Worm (Caenorhabditis elegans) whole organism, midembryonic: ENCODE results near the gene F29F11.20.

Experiments
- T22C8.4 ChIP-seq: fragments of 200-800 bp; sonication (Bioruptor generic); IDR thresholded peaks from 2 replicates; pipeline ENCODE4 v1.3.6; 2022; ENCODE audit warnings: missing genetic modification characterization, missing compliant biosample characterization
- cog-1 ChIP-seq: sonication (generic microtip); optimal IDR thresholded peaks from 2 replicates; lab custom pipeline; 2016; ENCODE audit warnings: missing genetic modification characterization, missing compliant biosample characterization
- flt-1 ChIP-seq: fragments of 200-800 bp; sonication (Bioruptor generic); IDR thresholded peaks from 2 replicates; pipeline ENCODE4 v1.3.6; 2022; ENCODE audit warnings: missing genetic modification characterization, missing compliant biosample characterization
- klf-2 ChIP-seq: fragments of 200-800 bp; sonication (Bioruptor generic); conservative IDR thresholded peaks from 2 replicates; pipeline ENCODE4 v1.3.6; 2022; ENCODE audit warnings: missing genetic modification reagents, missing genetic modification characterization, missing compliant biosample characterization
- med-1 ChIP-seq: sonication (generic microtip); optimal IDR thresholded peaks from 2 replicates; lab custom pipeline; 2017; ENCODE audit warnings: missing genetic modification characterization, mild to moderate bottlenecking, missing compliant biosample characterization, antibody characterized with exemption, missing genetic modification reagents; ENCODE audit not compliant: insufficient read depth
- ref-1 ChIP-seq: fragments of 200-800 bp; sonication (Bioruptor generic); conservative IDR thresholded peaks from 2 replicates; pipeline ENCODE4 v1.3.6; 2022; ENCODE audit warnings: missing genetic modification reagents, missing genetic modification characterization, missing compliant biosample characterization
- tab-1 ChIP-seq: fragments of 200-800 bp; sonication (Bioruptor generic); IDR thresholded peaks from 2 replicates; pipeline ENCODE4 v1.3.6; 2022; ENCODE audit warnings: missing genetic modification characterization, missing compliant biosample characterization
- ztf-23 ChIP-seq: fragments of 200-800 bp; sonication (Bioruptor generic); IDR thresholded peaks from 2 replicates; pipeline ENCODE4 v1.3.6; 2022; ENCODE audit warnings: missing genetic modification reagents, missing genetic modification characterization, missing compliant biosample characterization
- ztf-29 ChIP-seq: fragments of 200-800 bp; sonication (Bioruptor generic); IDR thresholded peaks from 2 replicates; pipeline ENCODE4 v1.3.6; 2022; ENCODE audit warnings: missing genetic modification reagents, missing genetic modification characterization, missing compliant biosample characterization

The F29F11.20 gene

ce11 chrV:10681117-10681959 is 6.4 kb upstream of the F29F11.20 start:
- TF ChIP-seq klf-2 (GFP tag; lab: Robert Waterston, UW) (no peak), T22C8.4 (peak; percentile 69; the same call in 1 of the 2 replicates), ztf-29 (GFP tag; lab: Robert Waterston, UW) (no peak), ref-1 (GFP tag; lab: Robert Waterston, UW) (peak; percentile 42; the same call in 1 of the 2 replicates), ztf-23 (GFP tag; lab: Robert Waterston, UW) (0 out of 2 replicates have a peak, but pooled peaks have one; percentile 50), tab-1 (GFP tag; lab: Robert Waterston, UW) (no peak), med-1 (GFP tag; lab: Kevin White, UChicago) (no peak), flt-1 (GFP tag; lab: Robert Waterston, UW) (peak; percentile 4; the same call in 1 of the 2 replicates), cog-1 (tag; lab: Kevin White, UChicago) (no peak)

ce11 chrV:10682122-10682521 is 5.6 kb upstream of the F29F11.20 start, which contains the start of gene gsp-1:
gsp-1 (plus strand) TSS chrV:10682422.
- TF ChIP-seq ref-1 (GFP tag; lab: Robert Waterston, UW) (no peak), ztf-23 (GFP tag; lab: Robert Waterston, UW) (no peak), cog-1 (tag; lab: Kevin White, UChicago) (no peak), tab-1 (GFP tag; lab: Robert Waterston, UW) (no peak), klf-2 (GFP tag; lab: Robert Waterston, UW) (no peak), T22C8.4 (no peak), ztf-29 (GFP tag; lab: Robert Waterston, UW) (no peak), med-1 (GFP tag; lab: Kevin White, UChicago) (no peak), flt-1 (GFP tag; lab: Robert Waterston, UW) (no peak)

ce11 chrV:10683458-10683857 is 4.2 kb upstream of the F29F11.20 start:
- TF ChIP-seq klf-2 (GFP tag; lab: Robert Waterston, UW) (no peak), tab-1 (GFP tag; lab: Robert Waterston, UW) (no peak), med-1 (GFP tag; lab: Kevin White, UChicago) (no peak), ztf-23 (GFP tag; lab: Robert Waterston, UW) (no peak), ztf-29 (GFP tag; lab: Robert Waterston, UW) (no peak), ref-1 (GFP tag; lab: Robert Waterston, UW) (no peak), flt-1 (GFP tag; lab: Robert Waterston, UW) (no peak), cog-1 (tag; lab: Kevin White, UChicago) (no peak), T22C8.4 (no peak)

- TF ChIP-seq ztf-29 (GFP tag; lab: Robert Waterston, UW) (no peak), T22C8.4 (no peak), ref-1 (GFP tag; lab: Robert Waterston, UW) (no peak), tab-1 (GFP tag; lab: Robert Waterston, UW) (no peak), cog-1 (tag; lab: Kevin White, UChicago) (no peak), med-1 (GFP tag; lab: Kevin White, UChicago) (no peak), flt-1 (GFP tag; lab: Robert Waterston, UW) (no peak), ztf-23 (GFP tag; lab: Robert Waterston, UW) (no peak), klf-2 (GFP tag; lab: Robert Waterston, UW) (no peak)
Measured at ce11 chrV:10684748-10685147, 3.0 kb upstream of the F29F11.20 start.

ce11 chrV:10691313-10691712 is 3.6 kb downstream of the F29F11.20 start:
- no peak for TF ChIP-seq ref-1 (GFP tag; lab: Robert Waterston, UW)
- TF ChIP-seq tab-1 (GFP tag; lab: Robert Waterston, UW): no peak
- no peak for TF ChIP-seq klf-2 (GFP tag; lab: Robert Waterston, UW)
- no peak for TF ChIP-seq med-1 (GFP tag; lab: Kevin White, UChicago)
- TF ChIP-seq ztf-23 (GFP tag; lab: Robert Waterston, UW): no peak
- TF ChIP-seq cog-1 (tag; lab: Kevin White, UChicago): no peak
- TF ChIP-seq ztf-29 (GFP tag; lab: Robert Waterston, UW): no peak
- no peak for TF ChIP-seq T22C8.4
- TF ChIP-seq flt-1 (GFP tag; lab: Robert Waterston, UW): no peak

- no peak for TF ChIP-seq med-1 (GFP tag; lab: Kevin White, UChicago)
- no peak for TF ChIP-seq ref-1 (GFP tag; lab: Robert Waterston, UW)
- TF ChIP-seq flt-1 (GFP tag; lab: Robert Waterston, UW): no peak
- TF ChIP-seq tab-1 (GFP tag; lab: Robert Waterston, UW): no peak
- TF ChIP-seq klf-2 (GFP tag; lab: Robert Waterston, UW): no peak
- TF ChIP-seq T22C8.4: no peak
- no peak for TF ChIP-seq cog-1 (tag; lab: Kevin White, UChicago)
- TF ChIP-seq ztf-23 (GFP tag; lab: Robert Waterston, UW): no peak
- no peak for TF ChIP-seq ztf-29 (GFP tag; lab: Robert Waterston, UW)
Measured at ce11 chrV:10693749-10694148, 6.0 kb downstream of the F29F11.20 start.

ce11 chrV:10695181-10695580 is 7.5 kb downstream of the F29F11.20 start, which contains the start of gene C05A2.4:
C05A2.4 (plus strand) TSS chrV:10695481.
- TF ChIP-seq flt-1 (GFP tag; lab: Robert Waterston, UW) (no peak), cog-1 (tag; lab: Kevin White, UChicago) (no peak)

ce11 chrV:10699122-10699521 is 11.4 kb downstream of the F29F11.20 start:
- TF ChIP-seq tab-1 (GFP tag; lab: Robert Waterston, UW) (no peak), ztf-23 (GFP tag; lab: Robert Waterston, UW) (no peak), klf-2 (GFP tag; lab: Robert Waterston, UW) (no peak), ref-1 (GFP tag; lab: Robert Waterston, UW) (no peak)

ce11 chrV:10702249-10702648 is 14.5 kb downstream of the F29F11.20 start, which contains the start of gene pph-1:
pph-1 (plus strand) TSS chrV:10702549.
- TF ChIP-seq klf-2 (GFP tag; lab: Robert Waterston, UW): no peak
- TF ChIP-seq med-1 (GFP tag; lab: Kevin White, UChicago): no peak
- TF ChIP-seq ref-1 (GFP tag; lab: Robert Waterston, UW): no peak
- no peak for TF ChIP-seq T22C8.4
